Fruit fly (Drosophila melanogaster) Kc167 (cell line): ENCODE data around the gene Gga.

Experiments
- Myc ChIP-seq: fragments of >200 bp; optimal IDR thresholded peaks from 2 replicates; lab custom pipeline; 2017; ENCODE audit warnings: missing external identifiers
- Sin3A ChIP-seq: fragments of >200 bp; optimal IDR thresholded peaks from 2 replicates; lab custom pipeline; 2018; ENCODE audit warnings: missing external identifiers
- h ChIP-seq: fragments of >200 bp; optimal IDR thresholded peaks from 3 replicates; lab custom pipeline; 2018; ENCODE audit warnings: missing external identifiers
- insv ChIP-seq: fragments of >200 bp; optimal IDR thresholded peaks from 3 replicates; lab custom pipeline; 2018; ENCODE audit warnings: missing external identifiers
- psq ChIP-seq: fragments of >200 bp; optimal IDR thresholded peaks from 2 replicates; lab custom pipeline; 2017; ENCODE audit warnings: missing external identifiers
- ttk ChIP-seq: sonication (Bioruptor generic); optimal IDR thresholded peaks from 2 replicates; lab custom pipeline; 2017; ENCODE audit warnings: missing external identifiers

DNA sequence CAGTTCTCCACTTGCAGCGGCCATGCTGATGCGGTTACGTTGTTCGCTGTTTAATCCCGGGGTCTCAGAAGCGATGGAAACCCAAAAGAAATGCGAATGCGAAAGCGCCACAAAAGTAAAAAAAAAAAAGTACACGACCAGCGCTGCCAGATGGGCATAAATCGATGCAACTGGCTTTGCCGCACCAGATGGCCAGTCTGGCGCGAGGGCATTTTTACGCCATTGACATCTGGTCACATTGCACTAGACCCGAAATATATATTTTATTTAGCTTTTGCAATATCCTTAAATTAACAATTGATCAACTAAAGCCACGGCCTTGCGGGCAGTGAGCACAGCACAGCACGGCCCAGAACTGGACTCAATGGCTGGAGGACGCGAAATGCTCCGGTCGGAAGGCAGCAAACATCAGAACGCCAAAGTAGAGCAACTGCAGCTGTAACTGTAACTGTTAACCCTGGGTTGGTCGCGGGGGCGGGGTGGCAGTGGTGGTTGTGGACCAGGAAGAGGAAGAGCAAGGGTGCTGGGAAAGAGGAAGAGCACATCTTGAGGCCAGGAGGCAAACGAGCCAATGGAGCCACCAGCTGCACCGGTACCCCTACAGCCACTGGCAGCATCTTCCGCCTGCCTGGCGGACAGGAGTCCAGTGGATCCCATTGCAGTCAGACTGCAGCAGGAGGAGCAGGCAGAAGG lies 8.0 kb downstream of the Gga start, which contains the start of the genes LysRS and Hecw:
- TF ChIP-seq h (lab: Kevin White, UChicago) (no peak), ttk (no peak), insv (lab: Kevin White, UChicago) (no peak), Sin3A (lab: Kevin White, UChicago) (no peak), Myc (lab: Kevin White, UChicago) (no peak), psq (lab: Kevin White, UChicago) (no peak)
